Fruit fly (Drosophila melanogaster) whole organism: Measurements from ENCODE around the gene CG17350.

Experiments
- CG8478 ChIP-seq: fragments of >200 bp; optimal IDR thresholded peaks from 2 replicates; lab custom pipeline; 2018; ENCODE audit warnings: inconsistent platforms
- Dll ChIP-seq: fragments of >200 bp; optimal IDR thresholded peaks from 2 replicates; lab custom pipeline; 2017
- EcR ChIP-seq, 2 experiments: fragments of >200 bp; optimal IDR thresholded peaks; 2 replicates each; lab custom pipeline; 2017; ENCODE audit warnings: missing biosample characterization in 2 of 2, missing genetic modification characterization in 2 of 2, missing genetic modification reagents in 2 of 2
- pan ChIP-seq: fragments of >200 bp; optimal IDR thresholded peaks from 2 replicates; lab custom pipeline; 2017
- psq ChIP-seq: fragments of >200 bp; optimal IDR thresholded peaks from 2 replicates; lab custom pipeline; 2017
- usp ChIP-seq: fragments of >200 bp; optimal IDR thresholded peaks from 2 replicates; lab custom pipeline; 2017; ENCODE audit warnings: missing biosample characterization, missing genetic modification characterization, mixed read lengths

dm6 chr2L:19378620-19379019, 2.1 kb upstream of the CG17350 start:
- TF ChIP-seq CG8478 (lab: Kevin White, UChicago) (no peak), usp (no peak), EcR (GFP tag; optimal IDR thresholded peaks at IDR 0.05; lab: Kevin White, UChicago) (no peak), psq (lab: Kevin White, UChicago) (no peak), Dll (lab: Kevin White, UChicago) (no peak), pan (lab: Kevin White, UChicago) (no peak)
